Worm (Caenorhabditis elegans): ENCODE results near the gene suca-1.

Gene suca-1

DNA sequence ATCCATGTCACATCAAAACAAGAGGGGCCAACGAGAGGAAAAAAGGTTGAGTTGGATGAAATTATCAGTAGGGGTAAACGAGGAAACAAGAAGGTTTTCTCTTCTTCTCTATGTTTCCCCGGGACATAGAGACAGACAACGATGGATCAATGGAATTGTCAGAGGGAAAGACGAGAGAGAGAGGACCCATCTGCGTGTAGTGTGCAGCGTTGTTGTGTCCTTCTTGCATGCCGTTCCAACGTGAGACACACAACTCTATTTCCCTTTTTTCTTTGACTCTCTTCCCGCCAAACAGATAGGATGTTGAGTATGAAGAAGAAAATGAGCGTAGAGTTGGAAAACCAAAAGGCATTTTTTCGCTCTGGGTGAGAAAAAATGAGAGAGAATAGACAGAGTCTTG, 1.0 kb upstream of the suca-1 start:
- TF ChIP-seq med-1 (GFP tag; optimal IDR thresholded peaks at IDR 0.05; ENCODE audit: insufficient read depth), result no peak
- TF ChIP-seq ref-1 (GFP tag; conservative IDR thresholded peaks at IDR 0.05), result no peak
- no peak for TF ChIP-seq tab-1 (GFP tag; IDR thresholded peaks at IDR 0.05)
- TF ChIP-seq ztf-23 (GFP tag; IDR thresholded peaks at IDR 0.05), result no peak
- no peak for TF ChIP-seq cog-1 (tag; optimal IDR thresholded peaks at IDR 0.05)
- no peak for TF ChIP-seq flt-1 (GFP tag; IDR thresholded peaks at IDR 0.05)
- TF ChIP-seq klf-2 (GFP tag; conservative IDR thresholded peaks at IDR 0.05), result no peak
- no peak for TF ChIP-seq T22C8.4 (GFP tag; IDR thresholded peaks at IDR 0.05)
- TF ChIP-seq ztf-29 (GFP tag; IDR thresholded peaks at IDR 0.05), result no peak

DNA sequence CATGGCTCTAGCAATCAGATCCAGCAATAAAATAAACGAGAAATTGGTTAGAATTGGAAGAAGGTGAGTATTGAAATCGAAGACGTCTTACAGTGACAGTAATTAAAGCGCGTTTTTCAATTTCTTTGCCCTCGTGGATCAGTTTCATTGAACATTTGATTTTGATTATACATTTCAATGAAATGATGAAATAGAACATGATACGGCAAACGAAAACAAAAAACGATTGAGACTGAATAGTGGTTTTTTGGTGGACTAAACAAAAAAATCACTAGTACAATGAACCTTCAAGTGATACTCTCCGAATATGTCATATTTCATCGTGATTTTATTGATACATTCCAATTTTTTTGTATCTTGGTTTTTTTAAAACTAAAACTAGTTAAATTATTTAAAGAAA, 3.4 kb downstream of the suca-1 start, which contains the start of gene haly-1:
Gene haly-1, minus strand, starts transcription at position 101 of the 400 bp plus-strand sequence.
- TF ChIP-seq ztf-23 (GFP tag; IDR thresholded peaks at IDR 0.05) (no peak), flt-1 (GFP tag; IDR thresholded peaks at IDR 0.05) (no peak), med-1 (GFP tag; optimal IDR thresholded peaks at IDR 0.05; ENCODE audit: insufficient read depth) (no peak), T22C8.4 (GFP tag; IDR thresholded peaks at IDR 0.05) (no peak), ztf-29 (GFP tag; IDR thresholded peaks at IDR 0.05) (no peak), klf-2 (GFP tag; conservative IDR thresholded peaks at IDR 0.05) (no peak), cog-1 (tag; optimal IDR thresholded peaks at IDR 0.05) (no peak), tab-1 (GFP tag; IDR thresholded peaks at IDR 0.05) (no peak)

- no peak for TF ChIP-seq tab-1 (GFP tag; IDR thresholded peaks at IDR 0.05)
- TF ChIP-seq ztf-23 (GFP tag; IDR thresholded peaks at IDR 0.05), result no peak
- no peak for TF ChIP-seq flt-1 (GFP tag; IDR thresholded peaks at IDR 0.05)
- TF ChIP-seq med-1 (GFP tag; optimal IDR thresholded peaks at IDR 0.05; ENCODE audit: insufficient read depth), result no peak
- TF ChIP-seq cog-1 (tag; optimal IDR thresholded peaks at IDR 0.05), result no peak
- no peak for TF ChIP-seq T22C8.4 (GFP tag; IDR thresholded peaks at IDR 0.05)
- TF ChIP-seq klf-2 (GFP tag; conservative IDR thresholded peaks at IDR 0.05), result no peak
- no peak for TF ChIP-seq ztf-29 (GFP tag; IDR thresholded peaks at IDR 0.05)
- TF ChIP-seq ref-1 (GFP tag; conservative IDR thresholded peaks at IDR 0.05), result no peak
Observed at ce11 chrX:10891890-10892289, 8.0 kb downstream of the suca-1 start, which contains the start of gene F47B10.3. Gene F47B10.3, plus strand, starts transcription at chrX:10892190.

- TF ChIP-seq cog-1 (tag; optimal IDR thresholded peaks at IDR 0.05) (no peak), klf-2 (GFP tag; conservative IDR thresholded peaks at IDR 0.05) (no peak), tab-1 (GFP tag; IDR thresholded peaks at IDR 0.05) (no peak), ztf-29 (GFP tag; IDR thresholded peaks at IDR 0.05) (no peak), flt-1 (GFP tag; IDR thresholded peaks at IDR 0.05) (no peak), ztf-23 (GFP tag; IDR thresholded peaks at IDR 0.05) (no peak), med-1 (GFP tag; optimal IDR thresholded peaks at IDR 0.05; ENCODE audit: insufficient read depth) (no peak), ref-1 (GFP tag; conservative IDR thresholded peaks at IDR 0.05) (no peak), T22C8.4 (GFP tag; IDR thresholded peaks at IDR 0.05) (no peak)
Observed at ce11 chrX:10890965-10891364, 8.9 kb downstream of the suca-1 start, which contains the start of gene F47B10.4. Gene F47B10.4, plus strand, starts transcription at chrX:10891265.

DNA sequence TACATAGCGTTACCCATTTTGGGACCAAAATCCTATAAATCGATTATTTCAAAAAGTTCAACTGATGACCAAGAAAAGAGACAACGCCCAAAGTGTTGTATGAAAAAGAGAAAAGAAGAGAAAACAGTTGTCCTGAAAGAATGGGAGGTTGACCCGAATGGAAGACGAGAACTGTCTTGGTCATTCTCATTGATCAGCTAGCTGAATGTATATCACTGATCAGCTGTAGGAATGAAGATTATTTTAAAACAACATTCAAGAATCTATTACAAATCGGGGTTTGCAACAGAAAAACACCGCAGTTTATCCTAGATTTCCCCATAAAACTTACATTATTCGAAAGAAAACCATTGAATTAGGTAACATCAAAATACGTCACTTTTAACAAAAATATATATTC, 9.5 kb downstream of the suca-1 start, which contains the start of gene F47B10.5:
Gene F47B10.5, minus strand, starts transcription at position 101 of the 400 bp plus-strand sequence.
- TF ChIP-seq ztf-29 (GFP tag; IDR thresholded peaks at IDR 0.05) (no peak), klf-2 (GFP tag; conservative IDR thresholded peaks at IDR 0.05) (no peak), T22C8.4 (GFP tag; IDR thresholded peaks at IDR 0.05) (no peak), flt-1 (GFP tag; IDR thresholded peaks at IDR 0.05) (no peak)

- TF ChIP-seq ztf-29 (GFP tag; IDR thresholded peaks at IDR 0.05) (no peak), med-1 (GFP tag; optimal IDR thresholded peaks at IDR 0.05; ENCODE audit: insufficient read depth) (no peak), tab-1 (GFP tag; IDR thresholded peaks at IDR 0.05) (no peak), flt-1 (GFP tag; IDR thresholded peaks at IDR 0.05) (no peak), cog-1 (tag; optimal IDR thresholded peaks at IDR 0.05) (no peak), klf-2 (GFP tag; conservative IDR thresholded peaks at IDR 0.05) (no peak), T22C8.4 (GFP tag; IDR thresholded peaks at IDR 0.05) (no peak), ztf-23 (GFP tag; IDR thresholded peaks at IDR 0.05) (no peak)
Observed at ce11 chrX:10888201-10888600, 11.7 kb downstream of the suca-1 start, which contains the start of gene F47B10.6. Gene F47B10.6, plus strand, starts transcription at chrX:10888501.

ce11 chrX:10885872-10886271, 14.0 kb downstream of the suca-1 start, which contains the start of gene T21E8.5:
Gene T21E8.5, plus strand, starts transcription at chrX:10886172.
- TF ChIP-seq flt-1 (GFP tag; IDR thresholded peaks at IDR 0.05), result no peak
- TF ChIP-seq cog-1 (tag; optimal IDR thresholded peaks at IDR 0.05), result no peak
- TF ChIP-seq klf-2 (GFP tag; conservative IDR thresholded peaks at IDR 0.05), result no peak
- no peak for TF ChIP-seq ref-1 (GFP tag; conservative IDR thresholded peaks at IDR 0.05)
- TF ChIP-seq med-1 (GFP tag; optimal IDR thresholded peaks at IDR 0.05; ENCODE audit: insufficient read depth), result no peak
- no peak for TF ChIP-seq ztf-29 (GFP tag; IDR thresholded peaks at IDR 0.05)
- no peak for TF ChIP-seq tab-1 (GFP tag; IDR thresholded peaks at IDR 0.05)
- TF ChIP-seq T22C8.4 (GFP tag; IDR thresholded peaks at IDR 0.05), result no peak

DNA sequence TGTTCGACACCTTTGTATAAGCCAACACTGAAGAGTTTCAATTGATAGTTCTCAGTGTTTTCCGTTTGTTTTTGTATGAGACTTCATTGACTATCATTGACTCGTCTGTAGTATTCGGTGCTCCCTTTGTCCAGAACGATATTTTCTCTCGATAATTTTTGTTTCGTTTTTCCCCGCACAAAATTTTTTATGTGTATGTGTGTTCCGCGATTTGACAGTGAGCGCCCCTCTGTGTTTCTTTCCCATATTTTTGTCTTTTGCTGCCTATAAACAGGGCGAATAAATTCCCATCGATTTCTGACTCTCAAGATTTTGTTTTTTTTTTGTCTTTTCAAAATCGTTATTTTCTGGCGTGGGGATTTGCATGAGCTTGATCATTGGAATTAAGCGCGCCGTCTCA, 16.7 kb downstream of the suca-1 start, which contains the start of gene T21E8.7:
Gene T21E8.7, plus strand, starts transcription at position 301 of the 400 bp plus-strand sequence.
- no peak for TF ChIP-seq klf-2 (GFP tag; conservative IDR thresholded peaks at IDR 0.05)
- TF ChIP-seq tab-1 (GFP tag; IDR thresholded peaks at IDR 0.05), result no peak
- TF ChIP-seq ztf-29 (GFP tag; IDR thresholded peaks at IDR 0.05), result no peak
- no peak for TF ChIP-seq ztf-23 (GFP tag; IDR thresholded peaks at IDR 0.05)
- TF ChIP-seq ref-1 (GFP tag; conservative IDR thresholded peaks at IDR 0.05), result no peak
- no peak for TF ChIP-seq med-1 (GFP tag; optimal IDR thresholded peaks at IDR 0.05; ENCODE audit: insufficient read depth)

- no peak for TF ChIP-seq ztf-23 (GFP tag; IDR thresholded peaks at IDR 0.05)
- TF ChIP-seq flt-1 (GFP tag; IDR thresholded peaks at IDR 0.05), result no peak
- TF ChIP-seq ref-1 (GFP tag; conservative IDR thresholded peaks at IDR 0.05), result no peak
- TF ChIP-seq med-1 (GFP tag; optimal IDR thresholded peaks at IDR 0.05; ENCODE audit: insufficient read depth), result no peak
- no peak for TF ChIP-seq tab-1 (GFP tag; IDR thresholded peaks at IDR 0.05)
- no peak for TF ChIP-seq T22C8.4 (GFP tag; IDR thresholded peaks at IDR 0.05)
- no peak for TF ChIP-seq ztf-29 (GFP tag; IDR thresholded peaks at IDR 0.05)
- TF ChIP-seq klf-2 (GFP tag; conservative IDR thresholded peaks at IDR 0.05), result no peak
- TF ChIP-seq cog-1 (tag; optimal IDR thresholded peaks at IDR 0.05), result no peak
Observed at ce11 chrX:10881984-10882383, 17.9 kb downstream of the suca-1 start, which contains the start of gene T21E8.6. Gene T21E8.6, plus strand, starts transcription at chrX:10882284.

- no peak for TF ChIP-seq cog-1 (tag; optimal IDR thresholded peaks at IDR 0.05)
- TF ChIP-seq tab-1 (GFP tag; IDR thresholded peaks at IDR 0.05), result no peak
- TF ChIP-seq T22C8.4 (GFP tag; IDR thresholded peaks at IDR 0.05), result no peak
- TF ChIP-seq ztf-29 (GFP tag; IDR thresholded peaks at IDR 0.05), result no peak
- no peak for TF ChIP-seq ztf-23 (GFP tag; IDR thresholded peaks at IDR 0.05)
- TF ChIP-seq klf-2 (GFP tag; conservative IDR thresholded peaks at IDR 0.05), result no peak
- no peak for TF ChIP-seq med-1 (GFP tag; optimal IDR thresholded peaks at IDR 0.05; ENCODE audit: insufficient read depth)
- TF ChIP-seq flt-1 (GFP tag; IDR thresholded peaks at IDR 0.05), result no peak
- no peak for TF ChIP-seq ref-1 (GFP tag; conservative IDR thresholded peaks at IDR 0.05)
Observed at ce11 chrX:10880509-10880908, 19.4 kb downstream of the suca-1 start, which contains the start of gene T21E8.4. Gene T21E8.4, plus strand, starts transcription at chrX:10880809.
